Fruit fly (Drosophila melanogaster) whole organism, adult: ENCODE measurements around the gene Svil.

Experiments used
- CG11617 ChIP-seq: fragments of 200-800 bp; sonication (Bioruptor generic); optimal IDR thresholded peaks from 2 replicates; lab custom pipeline; 2017; ENCODE audit warnings: mild to moderate bottlenecking, missing biosample characterization, missing genetic modification reagents, missing genetic modification characterization
- CG7101 ChIP-seq: fragments of 200-800 bp; sonication (Bioruptor generic); optimal IDR thresholded peaks from 2 replicates; lab custom pipeline; 2018; ENCODE audit warnings: missing biosample characterization, mild to moderate bottlenecking, missing genetic modification characterization, moderate library complexity
- Clk ChIP-seq: fragments of 200-800 bp; sonication (Bioruptor generic); optimal IDR thresholded peaks from 2 replicates; lab custom pipeline; 2017; ENCODE audit warnings: missing biosample characterization, missing genetic modification characterization
- Crg-1 ChIP-seq: fragments of 200-800 bp; sonication (Bioruptor generic); optimal IDR thresholded peaks from 2 replicates; lab custom pipeline; 2016; ENCODE audit warnings: missing biosample characterization, missing genetic modification characterization
- Mnt ChIP-seq: fragments of 200-800 bp; sonication (Bioruptor generic); optimal IDR thresholded peaks from 2 replicates; lab custom pipeline; 2016; ENCODE audit warnings: missing biosample characterization, mild to moderate bottlenecking, missing genetic modification characterization
- bab1 ChIP-seq: fragments of 200-800 bp; sonication (Bioruptor generic); optimal IDR thresholded peaks from 3 replicates; lab custom pipeline; 2019; ENCODE audit warnings: missing biosample characterization, mild to moderate bottlenecking, missing genetic modification characterization, moderate library complexity
- tj ChIP-seq: fragments of 200-800 bp; sonication (Bioruptor generic); optimal IDR thresholded peaks from 3 replicates; lab custom pipeline; 2017; ENCODE audit warnings: missing biosample characterization, mild to moderate bottlenecking, missing genetic modification characterization, moderate library complexity

dm6 chr3L:2437571-2437970 is 60.1 kb downstream of the Svil start:
- TF ChIP-seq CG7101 (tag; lab: Kevin White, UChicago), result no peak
- no peak for TF ChIP-seq CG11617
- no peak for TF ChIP-seq Crg-1
- TF ChIP-seq tj (GFP tag; lab: Kevin White, UChicago), result peak; percentile 73
- no peak for TF ChIP-seq Clk (GFP tag; lab: Kevin White, UChicago)
- TF ChIP-seq bab1 (GFP tag; lab: Kevin White, UChicago), result no peak
- no peak for TF ChIP-seq Mnt (GFP tag; lab: Kevin White, UChicago)
